Fruit fly (Drosophila melanogaster) whole organism, embryonic: ENCODE data around the gene CG7879.

Source experiments
- Antp ChIP-seq: fragments of 200-800 bp; sonication (Bioruptor generic); optimal IDR thresholded peaks from 3 replicates; lab custom pipeline; 2016; ENCODE audit warnings: missing biosample characterization, missing genetic modification characterization
- Atf-2 ChIP-seq: fragments of 200-800 bp; sonication (Bioruptor generic); optimal IDR thresholded peaks from 2 replicates; lab custom pipeline; 2016; ENCODE audit warnings: missing biosample characterization, missing genetic modification characterization
- BEAF-32 ChIP-seq: fragments of 200-800 bp; sonication (Bioruptor generic); optimal IDR thresholded peaks from 3 replicates; lab custom pipeline; 2017; ENCODE audit warnings: missing biosample characterization, missing genetic modification characterization, mild to moderate bottlenecking, moderate library complexity, missing genetic modification reagents
- CG10147 ChIP-seq: fragments of 200-800 bp; sonication (Bioruptor generic); optimal IDR thresholded peaks from 2 replicates; lab custom pipeline; 2019; ENCODE audit warnings: missing biosample characterization, mild to moderate bottlenecking, missing genetic modification characterization, moderate library complexity
- CG10959 ChIP-seq: fragments of 200-800 bp; sonication (Bioruptor generic); IDR thresholded peaks from 2 replicates; pipeline ENCODE4 v1.3.6; 2022; ENCODE audit warnings: missing biosample characterization, missing genetic modification characterization
- CG11560 ChIP-seq: fragments of 200-800 bp; sonication (Bioruptor generic); IDR thresholded peaks from 3 replicates; pipeline ENCODE4 v1.3.6; 2022; ENCODE audit warnings: missing biosample characterization, missing genetic modification characterization
- CG12155 ChIP-seq: fragments of 200-800 bp; sonication (Bioruptor generic); optimal IDR thresholded peaks from 3 replicates; lab custom pipeline; 2016; ENCODE audit warnings: missing biosample characterization, missing genetic modification characterization
- CG13624 ChIP-seq: fragments of 200-800 bp; sonication (Bioruptor generic); optimal IDR thresholded peaks from 2 replicates; lab custom pipeline; 2016; ENCODE audit warnings: missing biosample characterization, missing genetic modification characterization
- CG15269 ChIP-seq: fragments of 200-800 bp; sonication (Bioruptor generic); optimal IDR thresholded peaks from 2 replicates; lab custom pipeline; 2018; ENCODE audit warnings: missing biosample characterization, mild to moderate bottlenecking, missing genetic modification characterization, moderate library complexity
- CG17568 ChIP-seq: fragments of 200-800 bp; sonication (Bioruptor generic); optimal IDR thresholded peaks from 2 replicates; lab custom pipeline; 2018; ENCODE audit warnings: missing biosample characterization, mild to moderate bottlenecking, missing genetic modification characterization, moderate library complexity
- CG18262 ChIP-seq: fragments of 200-800 bp; optimal IDR thresholded peaks from 3 replicates; lab custom pipeline; 2019; ENCODE audit warnings: missing biosample characterization, mild to moderate bottlenecking, missing genetic modification characterization, moderate library complexity
- CG2202 ChIP-seq: fragments of 200-800 bp; sonication (Bioruptor generic); optimal IDR thresholded peaks from 2 replicates; lab custom pipeline; 2018; ENCODE audit warnings: missing biosample characterization, mild to moderate bottlenecking, missing genetic modification characterization
- CG31441 ChIP-seq: fragments of 200-800 bp; sonication (Bioruptor generic); IDR thresholded peaks from 2 replicates; pipeline ENCODE4 v1.3.6; 2022; ENCODE audit warnings: missing biosample characterization, missing genetic modification characterization
- CG32767 ChIP-seq: fragments of 200-800 bp; sonication (Bioruptor generic); IDR thresholded peaks from 2 replicates; pipeline ENCODE4 v1.3.6; 2022; ENCODE audit warnings: missing biosample characterization, missing genetic modification characterization
- CG3281 ChIP-seq: fragments of 200-800 bp; sonication (Bioruptor generic); optimal IDR thresholded peaks from 3 replicates; lab custom pipeline; 2017; ENCODE audit warnings: missing biosample characterization, mild to moderate bottlenecking, missing genetic modification characterization
- CG42726 ChIP-seq: fragments of 200-800 bp; sonication (Bioruptor generic); IDR thresholded peaks from 2 replicates; pipeline ENCODE4 v1.3.6; 2022; ENCODE audit warnings: missing biosample characterization, missing genetic modification characterization; ENCODE audit not compliant: partially characterized antibody
- CG5180 ChIP-seq: fragments of 200-800 bp; sonication (Bioruptor generic); optimal IDR thresholded peaks from 3 replicates; lab custom pipeline; 2017; ENCODE audit warnings: missing biosample characterization, missing genetic modification characterization, mild to moderate bottlenecking, moderate library complexity, missing genetic modification reagents
- CG6254 ChIP-seq: fragments of 200-800 bp; sonication (Bioruptor generic); optimal IDR thresholded peaks from 3 replicates; lab custom pipeline; 2017; ENCODE audit warnings: mild to moderate bottlenecking, missing biosample characterization, missing genetic modification reagents, missing genetic modification characterization
- CHES-1-like ChIP-seq: fragments of 200-800 bp; sonication (Bioruptor generic); optimal IDR thresholded peaks from 2 replicates; lab custom pipeline; 2016; ENCODE audit warnings: missing biosample characterization, missing genetic modification characterization
- Camta ChIP-seq: fragments of 200-800 bp; sonication (Bioruptor generic); optimal IDR thresholded peaks from 2 replicates; lab custom pipeline; 2016; ENCODE audit warnings: missing biosample characterization, missing genetic modification characterization
- Dbx ChIP-seq: fragments of 200-800 bp; sonication (Bioruptor generic); IDR thresholded peaks from 3 replicates; pipeline ENCODE4 v1.3.6; 2022; ENCODE audit warnings: missing biosample characterization, missing genetic modification characterization
- E2f2 ChIP-seq: fragments of 200-800 bp; sonication (Bioruptor generic); IDR thresholded peaks from 2 replicates; pipeline ENCODE4 v1.3.6; 2022; ENCODE audit warnings: missing biosample characterization, missing genetic modification characterization
- Hmr ChIP-seq: fragments of 200-800 bp; sonication (Bioruptor generic); optimal IDR thresholded peaks from 3 replicates; lab custom pipeline; 2017; ENCODE audit warnings: mild to moderate bottlenecking, missing biosample characterization, missing genetic modification reagents, missing genetic modification characterization
- Hr3 ChIP-seq: fragments of 200-800 bp; sonication (Bioruptor generic); optimal IDR thresholded peaks from 3 replicates; lab custom pipeline; 2016; ENCODE audit warnings: missing biosample characterization, missing genetic modification characterization
- Lhr ChIP-seq: fragments of 200-800 bp; sonication (Bioruptor generic); optimal IDR thresholded peaks from 3 replicates; lab custom pipeline; 2017; ENCODE audit warnings: mild to moderate bottlenecking, missing biosample characterization, missing genetic modification reagents, missing genetic modification characterization
- NFAT ChIP-seq: fragments of 200-800 bp; sonication (Bioruptor generic); IDR thresholded peaks from 2 replicates; pipeline ENCODE4 v1.3.6; 2022; ENCODE audit warnings: missing biosample characterization, missing genetic modification characterization
- NK7.1 ChIP-seq: fragments of 200-800 bp; sonication (Bioruptor generic); optimal IDR thresholded peaks from 3 replicates; lab custom pipeline; 2016; ENCODE audit warnings: missing biosample characterization, missing genetic modification characterization
- Ravus ChIP-seq: fragments of 200-800 bp; sonication (Bioruptor generic); IDR thresholded peaks from 2 replicates; pipeline ENCODE4 v1.3.6; 2022; ENCODE audit warnings: missing biosample characterization, missing genetic modification characterization
- bbx ChIP-seq: fragments of 200-800 bp; sonication (Bioruptor generic); IDR thresholded peaks from 2 replicates; pipeline ENCODE4 v1.3.6; 2022; ENCODE audit warnings: missing biosample characterization, missing genetic modification characterization; ENCODE audit not compliant: partially characterized antibody
- bsh ChIP-seq, 2 experiments: fragments of 200-800 bp; sonication (Bioruptor generic); optimal IDR thresholded peaks; 2 replicates each; lab custom pipeline; 2017 to 2018; ENCODE audit warnings: mild to moderate bottlenecking in 2 of 2, missing biosample characterization in 2 of 2, missing genetic modification characterization in 2 of 2, moderate library complexity in 1 of 2
- caup ChIP-seq: fragments of 200-800 bp; sonication (Bioruptor generic); optimal IDR thresholded peaks from 3 replicates; lab custom pipeline; 2017; ENCODE audit warnings: missing biosample characterization, mild to moderate bottlenecking, missing genetic modification characterization, moderate library complexity; ENCODE audit not compliant: severe bottlenecking
- cg ChIP-seq: fragments of 200-800 bp; sonication (Bioruptor generic); optimal IDR thresholded peaks from 3 replicates; lab custom pipeline; 2019; ENCODE audit warnings: missing biosample characterization, mild to moderate bottlenecking, missing genetic modification characterization, moderate library complexity
- dimm ChIP-seq: fragments of 200-800 bp; sonication (Bioruptor generic); IDR thresholded peaks from 2 replicates; pipeline ENCODE4 v1.3.6; 2022; ENCODE audit warnings: missing biosample characterization, missing genetic modification characterization
- dmrt99B ChIP-seq: fragments of 200-800 bp; sonication (Bioruptor generic); optimal IDR thresholded peaks from 2 replicates; lab custom pipeline; 2018; ENCODE audit warnings: missing biosample characterization, mild to moderate bottlenecking, missing genetic modification characterization, moderate library complexity
- ken ChIP-seq: fragments of 200-800 bp; sonication (Bioruptor generic); IDR thresholded peaks from 3 replicates; pipeline ENCODE4 v1.3.6; 2022; ENCODE audit warnings: missing biosample characterization, missing genetic modification characterization
- klu ChIP-seq: fragments of 200-800 bp; sonication (Bioruptor generic); IDR thresholded peaks from 2 replicates; pipeline ENCODE4 v1.3.6; 2022; ENCODE audit warnings: missing biosample characterization, missing genetic modification characterization
- knrl ChIP-seq: fragments of 200-800 bp; sonication (Bioruptor generic); IDR thresholded peaks from 3 replicates; pipeline ENCODE4 v1.3.6; 2022; ENCODE audit warnings: missing biosample characterization, missing genetic modification characterization; ENCODE audit not compliant: partially characterized antibody
- mam ChIP-seq: fragments of 200-800 bp; sonication (Bioruptor generic); optimal IDR thresholded peaks from 3 replicates; lab custom pipeline; 2016; ENCODE audit warnings: missing biosample characterization, missing genetic modification characterization
- mld ChIP-seq: fragments of 200-800 bp; sonication (Bioruptor generic); IDR thresholded peaks from 3 replicates; pipeline ENCODE4 v1.3.6; 2022; ENCODE audit warnings: missing biosample characterization, missing genetic modification characterization; ENCODE audit not compliant: partially characterized antibody
- nmo ChIP-seq: fragments of 200-800 bp; sonication (Bioruptor generic); optimal IDR thresholded peaks from 2 replicates; lab custom pipeline; 2018; ENCODE audit warnings: missing biosample characterization, mild to moderate bottlenecking, missing genetic modification characterization, moderate library complexity
- pfk ChIP-seq: fragments of 200-800 bp; sonication (Bioruptor generic); optimal IDR thresholded peaks from 2 replicates; lab custom pipeline; 2018; ENCODE audit warnings: missing biosample characterization, mild to moderate bottlenecking, missing genetic modification characterization, moderate library complexity
- pho ChIP-seq: fragments of 200-800 bp; sonication (Bioruptor generic); optimal IDR thresholded peaks from 2 replicates; lab custom pipeline; 2016; ENCODE audit warnings: missing biosample characterization, missing genetic modification characterization
- sens ChIP-seq: fragments of 200-800 bp; sonication (Bioruptor generic); peaks from one replicate; lab custom pipeline; 2016; ENCODE audit warnings: missing biosample characterization, missing genetic modification characterization
- slp2 ChIP-seq: fragments of 200-800 bp; sonication (Bioruptor generic); optimal IDR thresholded peaks from 2 replicates; lab custom pipeline; 2016; ENCODE audit warnings: missing biosample characterization, missing genetic modification characterization
- sob ChIP-seq: fragments of 200-800 bp; sonication (Bioruptor generic); IDR thresholded peaks from 2 replicates; pipeline ENCODE4 v1.3.6; 2022; ENCODE audit warnings: missing biosample characterization, missing genetic modification characterization
- tgo ChIP-seq: fragments of 200-800 bp; sonication (Bioruptor generic); IDR thresholded peaks from 3 replicates; pipeline ENCODE4 v1.3.6; 2022; ENCODE audit warnings: missing biosample characterization, missing genetic modification characterization
- tup ChIP-seq: fragments of 200-800 bp; sonication (Bioruptor generic); optimal IDR thresholded peaks from 2 replicates; lab custom pipeline; 2016; ENCODE audit warnings: missing biosample characterization, mild to moderate bottlenecking, missing genetic modification characterization, moderate library complexity
- zf30C ChIP-seq: fragments of 200-800 bp; sonication (Bioruptor generic); optimal IDR thresholded peaks from 3 replicates; lab custom pipeline; 2018; ENCODE audit warnings: missing biosample characterization, mild to moderate bottlenecking, missing genetic modification characterization
- zfh2 ChIP-seq: fragments of 200-800 bp; sonication (Bioruptor generic); optimal IDR thresholded peaks from 2 replicates; lab custom pipeline; 2016; ENCODE audit warnings: missing biosample characterization, missing genetic modification characterization

CG7879 gene

dm6 chr3L:1591692-1592371, 23.4 kb upstream of the CG7879 start (continued):
- TF ChIP-seq Dbx (GFP tag; lab: Robert Waterston, UW) (peak; percentile 87; the same call in 2 of the 3 replicates), CG15269 (tag; lab: Kevin White, UChicago) (peak; percentile 67), sens (GFP tag; lab: Kevin White, UChicago) (peak; percentile 86), Atf-2 (GFP tag; lab: Kevin White, UChicago) (no peak), zfh2 (GFP tag; lab: Kevin White, UChicago) (peak; percentile 57), Camta (GFP tag; lab: Kevin White, UChicago) (peak; percentile 71), CG12155 (GFP tag; lab: Kevin White, UChicago) (peak; percentile 46), CG11560 (tag; lab: Robert Waterston, UW) (no peak), Lhr (GFP tag; lab: Kevin White, UChicago) (no peak), nmo (GFP tag; lab: Kevin White, UChicago) (no peak), bsh (GFP tag; optimal IDR thresholded peaks at IDR 0.05; lab: Kevin White, UChicago) (no peak), CG17568 (GFP tag; lab: Kevin White, UChicago) (no peak), pho (GFP tag; lab: Kevin White, UChicago) (peak; percentile 82), zf30C (GFP tag; lab: Kevin White, UChicago) (no peak), dimm (GFP tag; lab: Robert Waterston, UW) (no peak), Hmr (GFP tag; lab: Kevin White, UChicago) (peak; percentile 94), Antp (GFP tag; lab: Kevin White, UChicago) (no peak), mld (GFP tag; lab: Robert Waterston, UW) (no peak), CG10959 (GFP tag; lab: Robert Waterston, UW) (no peak), E2f2 (GFP tag; lab: Robert Waterston, UW) (peak; percentile 35; the same call in 1 of the 2 replicates), klu (GFP tag; lab: Robert Waterston, UW) (no peak), CG6254 (GFP tag; lab: Kevin White, UChicago) (no peak), sob (GFP tag; lab: Robert Waterston, UW) (peak; percentile 84; the same call in 1 of the 2 replicates), CG18262 (no peak), slp2 (GFP tag; lab: Kevin White, UChicago) (no peak), CG32767 (GFP tag; lab: Robert Waterston, UW) (peak; percentile 39; the same call in 1 of the 2 replicates), knrl (GFP tag; lab: Robert Waterston, UW) (no peak), pfk (GFP tag; lab: Kevin White, UChicago) (peak; percentile 46), cg (GFP tag; lab: Kevin White, UChicago) (no peak), Ravus (GFP tag; lab: Robert Waterston, UW) (peak; percentile 24; the same call in 1 of the 2 replicates), caup (GFP tag; lab: Kevin White, UChicago) (peak; percentile 95), NK7.1 (GFP tag; lab: Kevin White, UChicago) (peak; percentile 64), mam (GFP tag; lab: Kevin White, UChicago) (peak; percentile 62), tup (GFP tag; lab: Kevin White, UChicago) (peak; percentile 59), CG3281 (GFP tag; lab: Kevin White, UChicago) (peak; percentile 93), bbx (GFP tag; lab: Robert Waterston, UW) (no peak), CHES-1-like (GFP tag; lab: Kevin White, UChicago) (peak; percentile 75), CG2202 (tag; lab: Kevin White, UChicago) (no peak), ken (GFP tag; lab: Robert Waterston, UW) (no peak), CG31441 (GFP tag; lab: Robert Waterston, UW) (peak; percentile 38; the same call in 1 of the 2 replicates), CG13624 (GFP tag; lab: Kevin White, UChicago) (peak; percentile 71), Hr3 (GFP tag; lab: Kevin White, UChicago) (no peak), dmrt99B (tag; lab: Kevin White, UChicago) (no peak), CG5180 (GFP tag; lab: Kevin White, UChicago) (peak; percentile 68), CG10147 (GFP tag; lab: Kevin White, UChicago) (peak; percentile 83), BEAF-32 (no peak), NFAT (0 out of 2 replicates have a peak, but pooled peaks have one; percentile 41), tgo (GFP tag; lab: Robert Waterston, UW) (peak; percentile 25; the same call in 1 of the 3 replicates), CG42726 (GFP tag; lab: Robert Waterston, UW) (no peak)
